Worm (Caenorhabditis elegans) whole organism, mixed stage, embryonic: ENCODE measurements around the gene K09F5.6.

ENCODE experiments used
- ces-1 ChIP-seq: fragments of 150-350 bp; optimal IDR thresholded peaks from 2 replicates; lab custom pipeline; 2014; ENCODE audit warnings: missing biosample characterization, missing genetic modification reagents, missing genetic modification characterization
- elt-3 ChIP-seq: fragments of 150-350 bp; optimal IDR thresholded peaks from 2 replicates; lab custom pipeline; 2014; ENCODE audit warnings: missing biosample characterization, missing genetic modification characterization
- lin-13 ChIP-seq: fragments of 150-350 bp; optimal IDR thresholded peaks from 2 replicates; lab custom pipeline; 2014; ENCODE audit warnings: missing biosample characterization, missing genetic modification characterization
- mab-5 ChIP-seq: fragments of 150-350 bp; optimal IDR thresholded peaks from 2 replicates; lab custom pipeline; 2014; ENCODE audit warnings: missing biosample characterization, missing genetic modification characterization
- nhr-12 ChIP-seq: fragments of 150-350 bp; optimal IDR thresholded peaks from 2 replicates; lab custom pipeline; 2014; ENCODE audit warnings: missing biosample characterization, missing genetic modification characterization
- nhr-237 ChIP-seq: fragments of 150-350 bp; optimal IDR thresholded peaks from 2 replicates; lab custom pipeline; 2014; ENCODE audit warnings: missing biosample characterization, missing genetic modification characterization
- pha-4 ChIP-seq: fragments of 150-350 bp; optimal IDR thresholded peaks from 2 replicates; lab custom pipeline; 2018; ENCODE audit warnings: missing biosample characterization, missing genetic modification reagents, missing genetic modification characterization
- snpc-4 ChIP-seq: fragments of 150-350 bp; optimal IDR thresholded peaks from 2 replicates; lab custom pipeline; 2014; ENCODE audit warnings: missing biosample characterization, missing genetic modification characterization
- sptf-1 ChIP-seq: sonication (generic microtip); optimal IDR thresholded peaks from 2 replicates; lab custom pipeline; 2017; ENCODE audit warnings: mild to moderate bottlenecking, missing genetic modification characterization, moderate library complexity, missing compliant biosample characterization
- unc-62 ChIP-seq: fragments of 150-350 bp; optimal IDR thresholded peaks from 2 replicates; lab custom pipeline; 2014; ENCODE audit warnings: missing biosample characterization, missing genetic modification reagents, missing genetic modification characterization

DNA sequence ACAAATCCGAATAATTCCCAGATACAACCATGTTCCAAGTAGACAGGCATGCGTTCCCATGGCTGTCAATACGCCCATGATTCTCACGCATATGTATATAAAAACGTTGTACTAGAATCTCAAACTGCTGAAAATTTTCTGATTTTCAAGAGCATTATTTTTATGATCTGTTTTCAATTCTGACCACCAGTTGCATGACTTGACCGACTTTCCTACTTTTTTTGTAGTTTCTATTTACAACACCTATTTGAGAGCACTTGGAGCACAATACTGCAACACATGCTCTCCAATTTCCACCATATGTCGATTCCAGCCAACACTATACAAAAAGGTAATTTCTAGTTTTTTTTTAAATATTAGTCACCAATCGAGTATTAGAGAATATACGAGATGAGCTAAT lies 24.9 kb downstream of the K09F5.6 start, which contains the start of gene ref-2:
- no peak for TF ChIP-seq mab-5 (tag; lab: Kevin White, UChicago)
- TF ChIP-seq elt-3 (tag; lab: Kevin White, UChicago) = no peak
- TF ChIP-seq nhr-12 (tag; lab: Kevin White, UChicago) = no peak
- TF ChIP-seq nhr-237 (tag; lab: Kevin White, UChicago) = no peak
- no peak for TF ChIP-seq ces-1 (GFP tag; lab: Kevin White, UChicago)
- TF ChIP-seq pha-4 (tag; lab: Kevin White, UChicago) = no peak
- no peak for TF ChIP-seq unc-62
- TF ChIP-seq lin-13 = no peak
- no peak for TF ChIP-seq sptf-1
- TF ChIP-seq snpc-4 = no peak
